Fruit fly (Drosophila melanogaster) whole organism, adult: Measurements from ENCODE around the gene CG14624.

Source experiments
- CG11617 ChIP-seq: fragments of 200-800 bp; sonication (Bioruptor generic); optimal IDR thresholded peaks from 2 replicates; lab custom pipeline; 2017; ENCODE audit warnings: mild to moderate bottlenecking, missing biosample characterization, missing genetic modification reagents, missing genetic modification characterization
- CG12768 ChIP-seq: fragments of 200-800 bp; sonication (Bioruptor generic); optimal IDR thresholded peaks from 2 replicates; lab custom pipeline; 2017; ENCODE audit warnings: missing biosample characterization, missing genetic modification characterization, mild to moderate bottlenecking, moderate library complexity, missing genetic modification reagents
- CG14711 ChIP-seq: fragments of 200-800 bp; sonication (Bioruptor generic); optimal IDR thresholded peaks from 2 replicates; lab custom pipeline; 2018; ENCODE audit warnings: missing biosample characterization, mild to moderate bottlenecking, missing genetic modification characterization, moderate library complexity
- CG1620 ChIP-seq: fragments of 200-800 bp; sonication (Bioruptor generic); optimal IDR thresholded peaks from 2 replicates; lab custom pipeline; 2016; ENCODE audit warnings: missing biosample characterization, missing genetic modification characterization
- CG33017 ChIP-seq: fragments of 200-800 bp; sonication (Bioruptor generic); optimal IDR thresholded peaks from 2 replicates; lab custom pipeline; 2018; ENCODE audit warnings: missing biosample characterization, mild to moderate bottlenecking, missing genetic modification characterization, moderate library complexity
- CG5204 ChIP-seq: fragments of 200-800 bp; sonication (Bioruptor generic); optimal IDR thresholded peaks from 2 replicates; lab custom pipeline; 2016; ENCODE audit warnings: missing biosample characterization, missing genetic modification characterization
- CG7045 ChIP-seq: fragments of 200-800 bp; sonication (Bioruptor generic); optimal IDR thresholded peaks from 2 replicates; lab custom pipeline; 2017; ENCODE audit warnings: missing biosample characterization, mild to moderate bottlenecking, missing genetic modification characterization
- CG7101 ChIP-seq: fragments of 200-800 bp; sonication (Bioruptor generic); optimal IDR thresholded peaks from 2 replicates; lab custom pipeline; 2018; ENCODE audit warnings: missing biosample characterization, mild to moderate bottlenecking, missing genetic modification characterization, moderate library complexity
- Clk ChIP-seq: fragments of 200-800 bp; sonication (Bioruptor generic); optimal IDR thresholded peaks from 2 replicates; lab custom pipeline; 2017; ENCODE audit warnings: missing biosample characterization, missing genetic modification characterization
- Crg-1 ChIP-seq: fragments of 200-800 bp; sonication (Bioruptor generic); optimal IDR thresholded peaks from 2 replicates; lab custom pipeline; 2016; ENCODE audit warnings: missing biosample characterization, missing genetic modification characterization
- Hr96 ChIP-seq: fragments of 200-800 bp; sonication (Bioruptor generic); optimal IDR thresholded peaks from 2 replicates; lab custom pipeline; 2016; ENCODE audit warnings: missing biosample characterization, missing genetic modification characterization
- Mnt ChIP-seq: fragments of 200-800 bp; sonication (Bioruptor generic); optimal IDR thresholded peaks from 2 replicates; lab custom pipeline; 2016; ENCODE audit warnings: missing biosample characterization, mild to moderate bottlenecking, missing genetic modification characterization
- bab1 ChIP-seq: fragments of 200-800 bp; sonication (Bioruptor generic); optimal IDR thresholded peaks from 3 replicates; lab custom pipeline; 2019; ENCODE audit warnings: missing biosample characterization, mild to moderate bottlenecking, missing genetic modification characterization, moderate library complexity
- cic ChIP-seq: fragments of 200-800 bp; sonication (Bioruptor generic); optimal IDR thresholded peaks from 2 replicates; lab custom pipeline; 2017; ENCODE audit warnings: missing biosample characterization, mild to moderate bottlenecking, missing genetic modification characterization, moderate library complexity
- cnc ChIP-seq, 2 experiments: fragments of >200 bp; optimal IDR thresholded peaks; 2 replicates each; lab custom pipeline; 2017
- kay ChIP-seq: fragments of 200-800 bp; sonication (Bioruptor generic); peaks from one replicate; lab custom pipeline; 2016; ENCODE audit warnings: missing biosample characterization, missing genetic modification characterization, borderline replicate concordance
- ovo ChIP-seq: fragments of 200-800 bp; sonication (Bioruptor generic); optimal IDR thresholded peaks from 2 replicates; lab custom pipeline; 2016; ENCODE audit warnings: missing biosample characterization, missing genetic modification characterization
- pad ChIP-seq: fragments of 200-800 bp; sonication (Bioruptor generic); optimal IDR thresholded peaks from 3 replicates; lab custom pipeline; 2017; ENCODE audit warnings: missing biosample characterization, missing genetic modification characterization, mild to moderate bottlenecking, moderate library complexity, missing genetic modification reagents
- tj ChIP-seq: fragments of 200-800 bp; sonication (Bioruptor generic); optimal IDR thresholded peaks from 3 replicates; lab custom pipeline; 2017; ENCODE audit warnings: missing biosample characterization, mild to moderate bottlenecking, missing genetic modification characterization, moderate library complexity
- toe ChIP-seq: fragments of 200-800 bp; sonication (Bioruptor generic); optimal IDR thresholded peaks from 2 replicates; lab custom pipeline; 2016; ENCODE audit warnings: missing biosample characterization, missing genetic modification characterization

CG14624 gene

DNA sequence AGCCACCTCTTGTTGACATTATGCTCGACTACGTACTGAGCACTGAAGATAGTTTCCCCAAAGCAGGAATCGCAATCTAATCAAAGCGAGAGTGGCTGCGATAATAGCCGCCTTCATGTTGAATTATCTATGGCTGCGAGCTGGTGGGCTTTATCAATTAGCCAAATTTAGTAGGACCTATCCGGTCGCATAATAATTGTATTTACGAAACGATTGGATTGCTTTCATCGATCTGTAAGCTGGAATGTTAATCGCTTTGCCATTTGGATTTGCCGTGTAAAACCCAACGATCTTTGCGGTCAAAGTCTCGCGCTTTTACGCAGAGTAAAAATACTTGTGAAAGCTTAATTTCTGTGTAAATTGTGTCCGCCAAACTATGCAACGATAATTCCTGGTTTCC is 30.5 kb upstream of the CG14624 start, which contains the start of gene CG11384:
Gene CG11384 (minus strand): TSS at position 43 of the 400 bp plus-strand sequence.
- TF ChIP-seq CG14711: no peak

DNA sequence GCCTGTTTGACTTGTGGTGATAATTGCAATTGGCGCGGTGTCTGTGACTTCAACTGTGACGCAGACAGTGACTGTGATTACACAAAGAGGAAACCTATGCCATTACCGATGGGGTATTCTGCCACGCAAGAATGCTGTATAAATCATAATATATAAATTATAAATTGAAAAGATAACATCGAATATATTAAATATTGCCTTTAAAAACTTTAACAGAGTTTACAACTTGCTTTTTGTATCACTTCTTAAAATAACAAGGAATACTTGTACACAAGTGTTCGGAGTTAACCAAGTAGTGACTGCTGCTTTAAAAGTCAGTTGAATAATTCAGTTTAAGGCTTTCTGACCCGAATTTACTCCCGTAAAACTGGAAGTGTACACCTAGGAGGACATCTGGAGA is 26.7 kb upstream of the CG14624 start, which contains the start of gene CG11379:
Gene CG11379 (plus strand): TSS at position 301 of the 400 bp plus-strand sequence.
- TF ChIP-seq Clk (GFP tag; lab: Kevin White, UChicago) (no peak), CG14711 (no peak), cic (GFP tag; lab: Kevin White, UChicago) (no peak), CG12768 (GFP tag; lab: Kevin White, UChicago) (no peak), pad (GFP tag; lab: Kevin White, UChicago) (no peak), ovo (GFP tag; lab: Kevin White, UChicago) (no peak), CG33017 (tag; lab: Kevin White, UChicago) (no peak), Mnt (no peak), Hr96 (GFP tag; lab: Kevin White, UChicago) (no peak), kay (GFP tag; lab: Kevin White, UChicago) (no peak), cnc (optimal IDR thresholded peaks at IDR 0.05; lab: Kevin White, UChicago) (no peak), CG7045 (no peak), CG5204 (GFP tag; lab: Kevin White, UChicago) (no peak), CG1620 (no peak), tj (GFP tag; lab: Kevin White, UChicago) (no peak), Crg-1 (no peak), toe (GFP tag; lab: Kevin White, UChicago) (no peak), bab1 (GFP tag; lab: Kevin White, UChicago) (no peak)

DNA sequence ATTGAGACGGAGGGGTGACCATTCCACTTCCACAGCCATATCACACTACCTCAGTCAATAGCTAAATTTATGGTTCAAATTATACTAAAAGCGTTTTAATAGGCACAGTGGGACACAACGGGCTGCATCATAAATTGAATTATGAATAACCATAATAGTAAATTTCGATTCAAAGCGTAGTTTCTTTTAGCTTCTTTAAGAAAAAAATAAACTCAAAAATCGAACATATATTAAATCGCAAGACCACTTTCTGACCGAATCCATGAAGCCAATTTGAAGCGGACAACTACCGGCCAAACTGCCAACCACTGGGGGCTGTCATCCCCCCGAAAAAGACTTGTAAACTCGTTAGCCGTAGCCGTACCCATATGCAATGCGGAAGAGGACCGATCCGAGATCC is 25.7 kb upstream of the CG14624 start:
- TF ChIP-seq cic (GFP tag; lab: Kevin White, UChicago) (no peak), tj (GFP tag; lab: Kevin White, UChicago) (no peak), CG5204 (GFP tag; lab: Kevin White, UChicago) (no peak), CG12768 (GFP tag; lab: Kevin White, UChicago) (no peak), CG1620 (no peak), kay (GFP tag; lab: Kevin White, UChicago) (no peak), CG33017 (tag; lab: Kevin White, UChicago) (no peak), Mnt (no peak), Clk (GFP tag; lab: Kevin White, UChicago) (no peak), CG14711 (no peak), CG7045 (no peak), toe (GFP tag; lab: Kevin White, UChicago) (no peak)

DNA sequence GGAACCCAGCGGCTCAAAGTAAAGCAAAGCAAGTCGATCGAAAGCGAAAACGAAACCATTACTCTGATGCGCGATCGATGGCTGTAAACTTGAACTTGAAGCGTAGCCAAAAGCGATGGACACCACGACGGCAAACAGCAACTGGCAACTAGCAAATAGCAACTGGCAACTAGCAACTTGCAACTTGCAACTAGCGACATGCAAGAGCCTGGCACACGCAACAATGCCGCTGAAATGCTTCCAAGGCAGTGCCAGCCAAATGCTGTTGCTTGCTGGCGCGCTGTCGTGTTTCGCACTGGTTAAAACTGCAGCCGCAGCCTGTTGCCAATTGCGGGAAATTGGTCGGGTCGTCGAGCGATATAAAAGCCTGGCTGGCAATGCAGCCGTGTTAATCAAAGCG is 25.2 kb upstream of the CG14624 start, which contains the start of gene CG14627:
Gene CG14627 (plus strand): TSS at position 301 of the 400 bp plus-strand sequence.
- no peak for TF ChIP-seq cic (GFP tag; lab: Kevin White, UChicago)
- TF ChIP-seq bab1 (GFP tag; lab: Kevin White, UChicago): no peak
- no peak for TF ChIP-seq pad (GFP tag; lab: Kevin White, UChicago)
- TF ChIP-seq CG7045: no peak
- TF ChIP-seq CG14711: no peak
- TF ChIP-seq kay (GFP tag; lab: Kevin White, UChicago): no peak
- no peak for TF ChIP-seq tj (GFP tag; lab: Kevin White, UChicago)
- TF ChIP-seq Mnt: no peak
- TF ChIP-seq CG5204 (GFP tag; lab: Kevin White, UChicago): no peak
- no peak for TF ChIP-seq CG11617 (GFP tag; lab: Kevin White, UChicago)
- no peak for TF ChIP-seq CG7101 (tag; lab: Kevin White, UChicago)
- no peak for TF ChIP-seq Clk (GFP tag; lab: Kevin White, UChicago)

DNA sequence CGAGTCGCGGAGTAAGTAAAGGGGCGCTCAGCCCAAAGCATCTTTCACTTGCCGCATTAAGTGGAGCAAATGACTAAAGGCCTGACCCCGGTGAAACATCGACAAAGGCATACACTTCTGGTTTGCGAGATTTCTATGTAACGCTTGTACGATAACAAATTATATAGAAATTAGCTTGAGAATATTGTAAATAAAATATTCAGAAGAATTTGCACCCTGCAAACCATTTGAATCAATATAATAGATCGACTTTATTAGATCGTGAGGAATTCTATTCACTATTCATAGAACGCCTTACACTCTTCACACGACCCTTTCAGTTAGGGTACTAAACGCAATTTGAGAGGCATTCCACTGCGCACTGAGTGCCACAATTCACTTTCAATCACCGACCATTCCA is 22.8 kb upstream of the CG14624 start:
- no peak for TF ChIP-seq CG7045
- TF ChIP-seq cic (GFP tag; lab: Kevin White, UChicago): no peak
- TF ChIP-seq Crg-1: no peak
- no peak for TF ChIP-seq pad (GFP tag; lab: Kevin White, UChicago)
- TF ChIP-seq toe (GFP tag; lab: Kevin White, UChicago): no peak
- TF ChIP-seq CG1620: no peak
- no peak for TF ChIP-seq CG12768 (GFP tag; lab: Kevin White, UChicago)
- TF ChIP-seq bab1 (GFP tag; lab: Kevin White, UChicago): no peak
- TF ChIP-seq tj (GFP tag; lab: Kevin White, UChicago): no peak
- no peak for TF ChIP-seq Clk (GFP tag; lab: Kevin White, UChicago)
- TF ChIP-seq CG14711: no peak
- TF ChIP-seq CG33017 (tag; lab: Kevin White, UChicago): no peak
- no peak for TF ChIP-seq cnc (optimal IDR thresholded peaks at IDR 0.05; lab: Kevin White, UChicago)
- no peak for TF ChIP-seq Hr96 (GFP tag; lab: Kevin White, UChicago)
- TF ChIP-seq Mnt: no peak
- TF ChIP-seq ovo (GFP tag; lab: Kevin White, UChicago): no peak

DNA sequence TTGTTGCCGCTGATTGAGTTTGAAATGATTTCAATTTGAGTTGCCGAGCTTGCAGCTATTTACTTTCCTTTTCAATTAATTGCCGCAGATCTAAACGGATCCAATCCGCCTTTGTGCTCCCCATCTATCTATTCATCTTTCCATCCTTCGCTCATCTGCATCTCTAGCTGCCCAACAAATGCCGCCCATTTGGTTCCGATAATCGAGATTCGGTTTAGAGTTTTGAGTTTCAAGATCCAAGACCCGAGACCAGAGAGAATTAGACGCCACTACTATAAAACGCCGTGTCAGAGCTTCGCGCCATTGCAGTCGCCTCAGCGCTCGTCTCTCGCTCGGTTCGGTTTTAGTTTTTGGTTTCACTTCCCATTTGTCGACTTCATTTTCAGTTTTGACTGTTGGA is 22.1 kb upstream of the CG14624 start, which contains the start of gene CG14626:
Gene CG14626 (plus strand): TSS at position 301 of the 400 bp plus-strand sequence.
- no peak for TF ChIP-seq ovo (GFP tag; lab: Kevin White, UChicago)
- no peak for TF ChIP-seq CG7045
- TF ChIP-seq pad (GFP tag; lab: Kevin White, UChicago): no peak
- TF ChIP-seq kay (GFP tag; lab: Kevin White, UChicago): no peak
- TF ChIP-seq Mnt: no peak
- no peak for TF ChIP-seq CG14711
- no peak for TF ChIP-seq cnc (optimal IDR thresholded peaks at IDR 0.05; lab: Kevin White, UChicago)
- no peak for TF ChIP-seq Clk (GFP tag; lab: Kevin White, UChicago)
- no peak for TF ChIP-seq toe (GFP tag; lab: Kevin White, UChicago)
- no peak for TF ChIP-seq CG11617 (GFP tag; lab: Kevin White, UChicago)
- no peak for TF ChIP-seq CG1620
- no peak for TF ChIP-seq CG7101 (tag; lab: Kevin White, UChicago)
